Worm (Caenorhabditis elegans): Measurements from ENCODE around the gene T28C12.1.

- TF ChIP-seq snpc-4 (tag; optimal IDR thresholded peaks at IDR 0.05) (no peak), lir-3 (tag; optimal IDR thresholded peaks at IDR 0.05; ENCODE audit: poor library complexity) (no peak), irx-1 (tag; optimal IDR thresholded peaks at IDR 0.05) (no peak), snu-23 (GFP tag; optimal IDR thresholded peaks at IDR 0.05) (no peak), vab-15 (tag; optimal IDR thresholded peaks at IDR 0.05) (no peak), skn-1 (tag; optimal IDR thresholded peaks at IDR 0.05) (no peak), dpl-1 (GFP tag; optimal IDR thresholded peaks at IDR 0.05) (no peak), hpl-2 (GFP tag; optimal IDR thresholded peaks at IDR 0.05) (no peak), fos-1 (tag; optimal IDR thresholded peaks at IDR 0.05) (no peak)
Observed at ce11 chrV:6353182-6353780, 21.6 kb downstream of the T28C12.1 start.

Measured in whole organism, L1 larva.